Fruit fly (Drosophila melanogaster) whole organism, embryonic: ENCODE data around the gene CG10333.

Source experiments
- Awh ChIP-seq: fragments of 200-800 bp; sonication (Bioruptor generic); IDR thresholded peaks from 2 replicates; pipeline ENCODE4, ENCODE4 v1.3.6; 2022; ENCODE audit warnings: missing biosample characterization, missing genetic modification characterization
- CG12659 ChIP-seq: fragments of 200-800 bp; sonication (Bioruptor generic); optimal IDR thresholded peaks from 3 replicates; lab custom pipeline; 2017; ENCODE audit warnings: mild to moderate bottlenecking, missing biosample characterization, missing genetic modification reagents, missing genetic modification characterization
- CG12744 ChIP-seq: fragments of 200-800 bp; sonication (Bioruptor generic); optimal IDR thresholded peaks from 2 replicates; lab custom pipeline; 2016; ENCODE audit warnings: missing biosample characterization, missing genetic modification characterization
- CG13624 ChIP-seq: fragments of 200-800 bp; sonication (Bioruptor generic); optimal IDR thresholded peaks from 2 replicates; lab custom pipeline; 2016; ENCODE audit warnings: missing biosample characterization, missing genetic modification characterization
- CG14860 ChIP-seq: fragments of 200-800 bp; sonication (Bioruptor generic); IDR thresholded peaks from 3 replicates; pipeline ENCODE4 v1.3.6; 2022; ENCODE audit warnings: missing biosample characterization, missing genetic modification characterization; ENCODE audit not compliant: partially characterized antibody
- CG17328 ChIP-seq: fragments of 200-800 bp; sonication (Bioruptor generic); IDR thresholded peaks from 2 replicates; pipeline ENCODE4 v1.3.6; 2022; ENCODE audit warnings: missing biosample characterization, missing genetic modification characterization
- CG17612 ChIP-seq: fragments of 200-800 bp; sonication (Bioruptor generic); IDR thresholded peaks from 2 replicates; pipeline ENCODE4 v1.3.6; 2022; ENCODE audit warnings: missing biosample characterization, missing genetic modification characterization
- CG18764 ChIP-seq: fragments of 200-800 bp; sonication (Bioruptor generic); optimal IDR thresholded peaks from 3 replicates; lab custom pipeline; 2016; ENCODE audit warnings: missing biosample characterization, missing genetic modification characterization
- CG2120 ChIP-seq: fragments of 200-800 bp; sonication (Bioruptor generic); optimal IDR thresholded peaks from 3 replicates; lab custom pipeline; 2016; ENCODE audit warnings: missing biosample characterization, missing genetic modification characterization
- CG2129 ChIP-seq: fragments of 200-800 bp; sonication (Bioruptor generic); IDR thresholded peaks from 2 replicates; pipeline ENCODE4 v1.3.6; 2022; ENCODE audit warnings: missing biosample characterization, missing genetic modification characterization; ENCODE audit not compliant: partially characterized antibody
- CG2202 ChIP-seq: fragments of 200-800 bp; sonication (Bioruptor generic); optimal IDR thresholded peaks from 2 replicates; lab custom pipeline; 2018; ENCODE audit warnings: missing biosample characterization, mild to moderate bottlenecking, missing genetic modification characterization
- CG6254 ChIP-seq: fragments of 200-800 bp; sonication (Bioruptor generic); optimal IDR thresholded peaks from 3 replicates; lab custom pipeline; 2017; ENCODE audit warnings: mild to moderate bottlenecking, missing biosample characterization, missing genetic modification reagents, missing genetic modification characterization
- CG7987 ChIP-seq: fragments of 200-800 bp; sonication (Bioruptor generic); optimal IDR thresholded peaks from 2 replicates; lab custom pipeline; 2018; ENCODE audit warnings: missing biosample characterization, mild to moderate bottlenecking, missing genetic modification characterization, moderate library complexity
- CG8359 ChIP-seq: fragments of 200-800 bp; sonication (Bioruptor generic); optimal IDR thresholded peaks from 2 replicates; lab custom pipeline; 2017; ENCODE audit warnings: missing biosample characterization, mild to moderate bottlenecking, missing genetic modification characterization, borderline replicate concordance
- CG8388 ChIP-seq: fragments of 200-800 bp; sonication (Bioruptor generic); optimal IDR thresholded peaks from 2 replicates; lab custom pipeline; 2019; ENCODE audit warnings: missing biosample characterization, mild to moderate bottlenecking, missing genetic modification characterization, moderate library complexity
- CG9437 ChIP-seq: fragments of 200-800 bp; sonication (Bioruptor generic); optimal IDR thresholded peaks from 2 replicates; lab custom pipeline; 2018; ENCODE audit warnings: missing biosample characterization, mild to moderate bottlenecking, missing genetic modification characterization
- CG9609 ChIP-seq: fragments of 200-800 bp; sonication (Bioruptor generic); optimal IDR thresholded peaks from 3 replicates; lab custom pipeline; 2016; ENCODE audit warnings: missing biosample characterization, missing genetic modification characterization
- CG9932 ChIP-seq: fragments of 200-800 bp; sonication (Bioruptor generic); IDR thresholded peaks from 2 replicates; pipeline ENCODE4 v1.3.6; 2022; ENCODE audit warnings: missing biosample characterization, missing genetic modification characterization
- Deaf1 ChIP-seq: fragments of 200-800 bp; optimal IDR thresholded peaks from 3 replicates; lab custom pipeline; 2019; ENCODE audit warnings: missing biosample characterization, mild to moderate bottlenecking, missing genetic modification characterization, moderate library complexity
- Gug ChIP-seq: fragments of 200-800 bp; sonication (Bioruptor generic); IDR thresholded peaks from 4 replicates; pipeline ENCODE4 v1.3.6; 2022; ENCODE audit warnings: missing biosample characterization, missing genetic modification characterization
- H2.0 ChIP-seq: fragments of 200-800 bp; sonication (Bioruptor generic); IDR thresholded peaks from 2 replicates; pipeline ENCODE4 v1.3.6; 2022; ENCODE audit warnings: missing biosample characterization, missing genetic modification characterization
- HmgZ ChIP-seq: fragments of 200-800 bp; sonication (Bioruptor generic); optimal IDR thresholded peaks from 2 replicates; lab custom pipeline; 2018; ENCODE audit warnings: missing biosample characterization, mild to moderate bottlenecking, missing genetic modification characterization
- Hmr ChIP-seq: fragments of 200-800 bp; sonication (Bioruptor generic); optimal IDR thresholded peaks from 3 replicates; lab custom pipeline; 2017; ENCODE audit warnings: mild to moderate bottlenecking, missing biosample characterization, missing genetic modification reagents, missing genetic modification characterization
- Rfx ChIP-seq: fragments of 200-800 bp; sonication (Bioruptor generic); IDR thresholded peaks from 2 replicates; pipeline ENCODE4 v1.3.6; 2022; ENCODE audit warnings: missing biosample characterization, missing genetic modification characterization
- YL-1 ChIP-seq: fragments of 200-800 bp; sonication (Bioruptor generic); optimal IDR thresholded peaks from 3 replicates; lab custom pipeline; 2017; ENCODE audit warnings: missing biosample characterization, mild to moderate bottlenecking, missing genetic modification characterization
- amos ChIP-seq: fragments of 200-800 bp; sonication (Bioruptor generic); IDR thresholded peaks from 2 replicates; pipeline ENCODE4 v1.3.6; 2022; ENCODE audit warnings: missing biosample characterization, missing genetic modification characterization; ENCODE audit not compliant: partially characterized antibody
- ato ChIP-seq: fragments of 200-800 bp; sonication (Bioruptor generic); IDR thresholded peaks from 2 replicates; pipeline ENCODE4 v1.3.6; 2022; ENCODE audit warnings: missing biosample characterization, missing genetic modification characterization; ENCODE audit not compliant: partially characterized antibody
- caup ChIP-seq: fragments of 200-800 bp; sonication (Bioruptor generic); optimal IDR thresholded peaks from 3 replicates; lab custom pipeline; 2017; ENCODE audit warnings: missing biosample characterization, mild to moderate bottlenecking, missing genetic modification characterization, moderate library complexity; ENCODE audit not compliant: severe bottlenecking
- chm ChIP-seq: fragments of 200-800 bp; sonication (Bioruptor generic); IDR thresholded peaks from 2 replicates; pipeline ENCODE4 v1.3.6; 2022; ENCODE audit warnings: missing biosample characterization, missing genetic modification characterization
- cwo ChIP-seq: fragments of 200-800 bp; sonication (Bioruptor generic); optimal IDR thresholded peaks from 3 replicates; lab custom pipeline; 2017; ENCODE audit warnings: missing biosample characterization, missing genetic modification characterization, mild to moderate bottlenecking, moderate library complexity, missing genetic modification reagents
- danr ChIP-seq: fragments of 200-800 bp; sonication (Bioruptor generic); IDR thresholded peaks from 2 replicates; pipeline ENCODE4 v1.3.6; 2022; ENCODE audit warnings: missing biosample characterization, missing genetic modification characterization
- gfzf ChIP-seq: fragments of 200-800 bp; sonication (Bioruptor generic); optimal IDR thresholded peaks from 2 replicates; lab custom pipeline; 2016; ENCODE audit warnings: missing biosample characterization, mild to moderate bottlenecking, missing genetic modification characterization, moderate library complexity
- gsb-n ChIP-seq: fragments of 200-800 bp; sonication (Bioruptor generic); optimal IDR thresholded peaks from 3 replicates; lab custom pipeline; 2018; ENCODE audit warnings: missing biosample characterization, mild to moderate bottlenecking, missing genetic modification characterization
- gt ChIP-seq: fragments of 200-800 bp; sonication (Bioruptor generic); IDR thresholded peaks from 2 replicates; pipeline ENCODE4 v1.3.6; 2022; ENCODE audit warnings: missing biosample characterization, missing genetic modification characterization
- hth ChIP-seq: fragments of >200 bp; optimal IDR thresholded peaks from 2 replicates; lab custom pipeline; 2017; ENCODE audit warnings: inconsistent platforms
- kni ChIP-seq: fragments of 200-800 bp; sonication (Bioruptor generic); optimal IDR thresholded peaks from 3 replicates; lab custom pipeline; 2017; ENCODE audit warnings: mild to moderate bottlenecking, missing biosample characterization, missing genetic modification reagents, missing genetic modification characterization
- knrl ChIP-seq: fragments of 200-800 bp; sonication (Bioruptor generic); IDR thresholded peaks from 3 replicates; pipeline ENCODE4 v1.3.6; 2022; ENCODE audit warnings: missing biosample characterization, missing genetic modification characterization; ENCODE audit not compliant: partially characterized antibody
- lab ChIP-seq: fragments of 200-800 bp; sonication (Bioruptor generic); optimal IDR thresholded peaks from 3 replicates; lab custom pipeline; 2017; ENCODE audit warnings: missing biosample characterization, missing genetic modification characterization, mild to moderate bottlenecking, moderate library complexity, missing genetic modification reagents
- odd ChIP-seq: fragments of 200-800 bp; sonication (Bioruptor generic); optimal IDR thresholded peaks from 2 replicates; lab custom pipeline; 2017; ENCODE audit warnings: missing biosample characterization, mild to moderate bottlenecking, missing genetic modification characterization
- otp ChIP-seq: fragments of 200-800 bp; sonication (Bioruptor generic); IDR thresholded peaks from 3 replicates; pipeline ENCODE4, ENCODE4 v1.3.6; 2022; ENCODE audit warnings: missing biosample characterization, missing genetic modification characterization
- pho ChIP-seq: fragments of 200-800 bp; sonication (Bioruptor generic); optimal IDR thresholded peaks from 2 replicates; lab custom pipeline; 2016; ENCODE audit warnings: missing biosample characterization, missing genetic modification characterization
- pum ChIP-seq: fragments of 200-800 bp; sonication (Bioruptor generic); optimal IDR thresholded peaks from 2 replicates; lab custom pipeline; 2016; ENCODE audit warnings: missing biosample characterization, missing genetic modification characterization
- repo ChIP-seq: fragments of 200-800 bp; sonication (Bioruptor generic); optimal IDR thresholded peaks from 2 replicates; lab custom pipeline; 2016; ENCODE audit warnings: missing biosample characterization, missing genetic modification characterization
- rib ChIP-seq: fragments of 200-800 bp; sonication (Bioruptor generic); IDR thresholded peaks from 2 replicates; pipeline ENCODE4 v1.3.6; 2022; ENCODE audit warnings: missing biosample characterization, missing genetic modification characterization
- shn ChIP-seq: fragments of 200-800 bp; sonication (Bioruptor generic); optimal IDR thresholded peaks from 3 replicates; lab custom pipeline; 2016; ENCODE audit warnings: missing biosample characterization, missing genetic modification characterization
- sr ChIP-seq: fragments of 200-800 bp; sonication (Bioruptor generic); IDR thresholded peaks from 3 replicates; pipeline ENCODE4 v1.3.6; 2022; ENCODE audit warnings: missing biosample characterization, missing genetic modification characterization
- unc-4 ChIP-seq: fragments of 200-800 bp; sonication (Bioruptor generic); IDR thresholded peaks from 2 replicates; pipeline ENCODE4 v1.3.6; 2022; ENCODE audit warnings: missing biosample characterization, missing genetic modification characterization; ENCODE audit not compliant: partially characterized antibody
- zen2 ChIP-seq: fragments of 200-800 bp; sonication (Bioruptor generic); IDR thresholded peaks from 3 replicates; pipeline ENCODE4 v1.3.6; 2022; ENCODE audit warnings: missing biosample characterization, missing genetic modification characterization; ENCODE audit not compliant: partially characterized antibody

Gene CG10333

dm6 chr2L:18571724-18572427, 34.8 kb upstream of the CG10333 start (continued):
- no peak for TF ChIP-seq odd (GFP tag; lab: Kevin White, UChicago)
- no peak for TF ChIP-seq gsb-n (tag; lab: Kevin White, UChicago)
- TF ChIP-seq rib (GFP tag; lab: Robert Waterston, UW) = no peak
- peak; percentile 39; the same call in 1 of the 3 replicates for TF ChIP-seq otp (GFP tag; lab: Robert Waterston, UW)
- TF ChIP-seq CG2202 (tag; lab: Kevin White, UChicago) = no peak
- peak; percentile 5 for TF ChIP-seq pho (GFP tag; lab: Kevin White, UChicago)
- no peak for TF ChIP-seq CG9437
- TF ChIP-seq pum (GFP tag; lab: Kevin White, UChicago) = no peak
- peak; percentile 26; the same call in 1 of the 2 replicates for TF ChIP-seq CG17328 (GFP tag; lab: Robert Waterston, UW)
- peak; percentile 18 for TF ChIP-seq CG13624 (GFP tag; lab: Kevin White, UChicago)
- no peak for TF ChIP-seq unc-4 (GFP tag; lab: Robert Waterston, UW)
- TF ChIP-seq gfzf = no peak
- TF ChIP-seq CG17612 = no peak
- peak; percentile 24; the same call in 2 of the 3 replicates for TF ChIP-seq zen2 (GFP tag; lab: Robert Waterston, UW)
- 0 out of 4 replicates have a peak, but pooled peaks have one; percentile 14 for TF ChIP-seq Gug (GFP tag; lab: Robert Waterston, UW)
- 0 out of 3 replicates have a peak, but pooled peaks have one; percentile 37 for TF ChIP-seq CG14860 (GFP tag; lab: Robert Waterston, UW)
- no peak for TF ChIP-seq CG6254 (GFP tag; lab: Kevin White, UChicago)
- no peak for TF ChIP-seq kni
- TF ChIP-seq hth = no peak
- TF ChIP-seq HmgZ (tag; lab: Kevin White, UChicago) = peak; percentile 35
- no peak for TF ChIP-seq Hmr (GFP tag; lab: Kevin White, UChicago)
- TF ChIP-seq CG12744 (GFP tag; lab: Kevin White, UChicago) = no peak
- TF ChIP-seq chm = peak; percentile 84
- peak; percentile 41; the same call in 1 of the 2 replicates for TF ChIP-seq Rfx (GFP tag; lab: Robert Waterston, UW)
- TF ChIP-seq shn = peak; percentile 13
- TF ChIP-seq CG8388 (GFP tag; lab: Kevin White, UChicago) = no peak
- TF ChIP-seq gt (GFP tag; lab: Robert Waterston, UW) = no peak
- peak; percentile 20 for TF ChIP-seq lab (GFP tag; lab: Kevin White, UChicago)
- TF ChIP-seq Awh (GFP tag; lab: Robert Waterston, UW) = no peak
- TF ChIP-seq ato = peak; percentile 48
- TF ChIP-seq sr (GFP tag; lab: Robert Waterston, UW) = 0 out of 3 replicates have a peak, but pooled peaks have one; percentile 11
- peak; percentile 51 for TF ChIP-seq CG7987 (GFP tag; lab: Kevin White, UChicago)
- peak; percentile 45; the same call in 2 of the 3 replicates for TF ChIP-seq knrl
- peak; percentile 41 for TF ChIP-seq cwo (GFP tag; lab: Kevin White, UChicago)
- TF ChIP-seq CG9609 (GFP tag; lab: Kevin White, UChicago) = peak; percentile 8
- peak; percentile 44 for TF ChIP-seq caup
- peak; percentile 16 for TF ChIP-seq CG2120 (GFP tag; lab: Kevin White, UChicago)
- peak; percentile 46; the same call in 1 of the 2 replicates for TF ChIP-seq amos
- TF ChIP-seq YL-1 (GFP tag; lab: Kevin White, UChicago) = no peak
- TF ChIP-seq repo (GFP tag; lab: Kevin White, UChicago) = peak; percentile 2
- peak; percentile 83 for TF ChIP-seq Deaf1 (tag; lab: Kevin White, UChicago)
- no peak for TF ChIP-seq H2.0
- TF ChIP-seq CG8359 (GFP tag; lab: Kevin White, UChicago) = no peak
- no peak for TF ChIP-seq CG12659 (GFP tag; lab: Kevin White, UChicago)
- no peak for TF ChIP-seq danr (GFP tag; lab: Robert Waterston, UW)
- TF ChIP-seq CG9932 = peak; percentile 30; the same call in 1 of the 2 replicates
- no peak for TF ChIP-seq CG2129 (GFP tag; lab: Robert Waterston, UW)
- no peak for TF ChIP-seq CG18764
